Worm (Caenorhabditis elegans) whole organism, early embryonic: Measurements from ENCODE around the gene bli-2.

Experiments used
- ama-1 ChIP-seq: fragments of 150-350 bp; optimal IDR thresholded peaks from 2 replicates; lab custom pipeline; 2014
- scrt-1 ChIP-seq: fragments of 200-800 bp; sonication (Bioruptor generic); IDR thresholded peaks from 2 replicates; pipeline ENCODE4 v1.3.6; 2022; ENCODE audit warnings: missing genetic modification characterization, missing compliant biosample characterization
- tra-4 ChIP-seq: sonication (generic microtip); optimal IDR thresholded peaks from 2 replicates; lab custom pipeline; 2017; ENCODE audit warnings: missing genetic modification characterization, missing compliant biosample characterization

DNA sequence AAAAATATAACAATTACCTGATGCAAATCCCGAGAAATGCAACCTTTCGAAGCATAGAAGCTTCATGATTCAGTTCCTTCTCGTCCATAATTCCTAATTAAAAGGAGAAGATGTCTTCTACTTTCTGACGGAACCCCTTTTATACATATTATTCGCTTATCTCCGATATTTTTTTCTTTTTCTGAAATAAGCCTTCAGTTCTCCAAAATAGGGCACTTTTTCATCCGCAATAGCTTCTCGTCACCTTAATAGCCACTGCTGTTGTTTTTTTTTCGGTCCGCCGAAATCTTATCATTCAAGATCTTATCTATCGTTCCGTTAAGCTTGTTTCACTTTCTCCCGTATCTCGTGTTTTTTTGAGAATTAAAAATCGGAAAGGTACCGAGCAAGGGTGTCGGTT, at the start of gene bli-2:
- TF ChIP-seq ama-1 (lab: Kevin White, UChicago) (no peak), scrt-1 (GFP tag; lab: Robert Waterston, UW) (no peak), tra-4 (tag; lab: Kevin White, UChicago) (no peak)
